Worm (Caenorhabditis elegans) whole organism, late embryonic: ENCODE measurements around the gene crh-2.

ENCODE experiments used
- Y22D7AL.16 ChIP-seq: sonication (generic microtip); optimal IDR thresholded peaks from 2 replicates; lab custom pipeline; 2016; ENCODE audit warnings: missing genetic modification characterization, missing compliant biosample characterization
- ama-1 ChIP-seq: fragments of 150-350 bp; optimal IDR thresholded peaks from 2 replicates; lab custom pipeline; 2014
- ceh-18 ChIP-seq: sonication (generic microtip); optimal IDR thresholded peaks from 2 replicates; lab custom pipeline; 2016; ENCODE audit warnings: missing genetic modification characterization, missing compliant biosample characterization
- ceh-30 ChIP-seq: fragments of 150-350 bp; optimal IDR thresholded peaks from 2 replicates; lab custom pipeline; 2014; ENCODE audit warnings: missing biosample characterization, missing genetic modification characterization
- ceh-6 ChIP-seq: fragments of 200-800 bp; sonication (Bioruptor generic); optimal IDR thresholded peaks from 2 replicates; lab custom pipeline; 2018; ENCODE audit warnings: mild to moderate bottlenecking, missing genetic modification characterization, missing compliant biosample characterization
- ceh-9 ChIP-seq: sonication (generic microtip); optimal IDR thresholded peaks from 2 replicates; lab custom pipeline; 2016; ENCODE audit warnings: mild to moderate bottlenecking, missing genetic modification characterization, inconsistent platforms, missing compliant biosample characterization
- elt-2 ChIP-seq: sonication (generic microtip); optimal IDR thresholded peaks from 2 replicates; lab custom pipeline; 2016; ENCODE audit warnings: missing genetic modification reagents, missing genetic modification characterization, missing compliant biosample characterization
- elt-4 ChIP-seq: sonication (generic microtip); optimal IDR thresholded peaks from 2 replicates; lab custom pipeline; 2016; ENCODE audit warnings: missing genetic modification characterization, missing compliant biosample characterization
- ets-4 ChIP-seq: sonication (generic microtip); optimal IDR thresholded peaks from 2 replicates; lab custom pipeline; 2016; ENCODE audit warnings: missing genetic modification characterization, missing compliant biosample characterization
- fax-1 ChIP-seq: sonication (generic microtip); optimal IDR thresholded peaks from 2 replicates; lab custom pipeline; 2016; ENCODE audit warnings: missing genotype, missing genetic modification characterization, missing compliant biosample characterization
- hlh-13 ChIP-seq: fragments of 200-800 bp; sonication (Bioruptor generic); optimal IDR thresholded peaks from 2 replicates; lab custom pipeline; 2018; ENCODE audit warnings: mild to moderate bottlenecking, missing genetic modification characterization, missing compliant biosample characterization
- hlh-6 ChIP-seq: sonication (generic microtip); optimal IDR thresholded peaks from 2 replicates; lab custom pipeline; 2016; ENCODE audit warnings: missing genotype, missing genetic modification characterization, missing compliant biosample characterization
- lin-11 ChIP-seq: fragments of 200-800 bp; sonication (Bioruptor generic); optimal IDR thresholded peaks from 2 replicates; lab custom pipeline; 2018; ENCODE audit warnings: mild to moderate bottlenecking, missing genetic modification characterization, missing compliant biosample characterization
- madf-2 ChIP-seq: sonication (generic microtip); optimal IDR thresholded peaks from 2 replicates; lab custom pipeline; 2017; ENCODE audit warnings: missing genetic modification characterization, missing compliant biosample characterization
- nfya-1 ChIP-seq: sonication (generic microtip); optimal IDR thresholded peaks from 2 replicates; lab custom pipeline; 2017; ENCODE audit warnings: missing genetic modification characterization, mild to moderate bottlenecking, missing compliant biosample characterization, antibody characterized with exemption, moderate library complexity
- nhr-11 ChIP-seq: fragments of 150-350 bp; optimal IDR thresholded peaks from 2 replicates; lab custom pipeline; 2014; ENCODE audit warnings: missing biosample characterization, missing genetic modification characterization
- pag-3 ChIP-seq: sonication (generic microtip); optimal IDR thresholded peaks from 2 replicates; lab custom pipeline; 2016; ENCODE audit warnings: missing compliant biosample characterization, missing genetic modification characterization, borderline replicate concordance
- pat-9 ChIP-seq: fragments of 200-800 bp; sonication (Bioruptor generic); optimal IDR thresholded peaks from 2 replicates; lab custom pipeline; 2018; ENCODE audit warnings: mild to moderate bottlenecking, missing genetic modification characterization, moderate library complexity, missing compliant biosample characterization
- pha-2 ChIP-seq: sonication (generic microtip); optimal IDR thresholded peaks from 2 replicates; lab custom pipeline; 2017; ENCODE audit warnings: mild to moderate bottlenecking, missing genetic modification characterization, missing compliant biosample characterization
- pha-4 ChIP-seq: fragments of 150-350 bp; optimal IDR thresholded peaks from 2 replicates; lab custom pipeline; 2018; ENCODE audit warnings: missing biosample characterization, missing genetic modification reagents, missing genetic modification characterization
- ref-2 ChIP-seq: sonication (generic microtip); optimal IDR thresholded peaks from 2 replicates; lab custom pipeline; 2016; ENCODE audit warnings: missing genetic modification characterization, missing compliant biosample characterization
- rnt-1 ChIP-seq: sonication (generic microtip); optimal IDR thresholded peaks from 2 replicates; lab custom pipeline; 2016; ENCODE audit warnings: missing genetic modification characterization, missing compliant biosample characterization
- sox-2 ChIP-seq: fragments of 200-800 bp; sonication (Bioruptor generic); IDR thresholded peaks from 2 replicates; pipeline ENCODE4 v1.3.6; 2022; ENCODE audit warnings: missing genetic modification reagents, missing genetic modification characterization, missing compliant biosample characterization
- sox-4 ChIP-seq: sonication (generic microtip); optimal IDR thresholded peaks from 2 replicates; lab custom pipeline; 2017; ENCODE audit warnings: mild to moderate bottlenecking, missing genetic modification characterization, inconsistent platforms, missing compliant biosample characterization
- syd-9 ChIP-seq: sonication (generic microtip); optimal IDR thresholded peaks from 2 replicates; lab custom pipeline; 2016; ENCODE audit warnings: mild to moderate bottlenecking, missing genetic modification characterization, moderate library complexity, missing compliant biosample characterization
- tbx-7 ChIP-seq: sonication (generic microtip); optimal IDR thresholded peaks from 2 replicates; lab custom pipeline; 2016; ENCODE audit warnings: missing genotype, missing genetic modification characterization, missing compliant biosample characterization
- ttx-3 ChIP-seq: sonication (generic microtip); optimal IDR thresholded peaks from 2 replicates; lab custom pipeline; 2016; ENCODE audit warnings: missing genetic modification reagents, missing genetic modification characterization, missing compliant biosample characterization
- unc-3 ChIP-seq, 2 experiments: fragments of 200-800 bp in 1 of 2; sonication (Bioruptor generic) in 1 of 2; sonication (generic microtip) in 1 of 2; conservative IDR thresholded peaks in 1 of 2; optimal IDR thresholded peaks in 1 of 2; 2 replicates each; pipeline versions ENCODE4 v1.3.6 to Lab custom; 2016 to 2022; ENCODE audit warnings: missing compliant biosample characterization in 2 of 2, missing genetic modification characterization in 2 of 2, missing genetic modification reagents in 1 of 2
- unc-42 ChIP-seq: sonication (generic microtip); optimal IDR thresholded peaks from 2 replicates; lab custom pipeline; 2016; ENCODE audit warnings: missing genotype, missing genetic modification characterization, missing compliant biosample characterization
- unc-86 ChIP-seq: sonication (generic microtip); optimal IDR thresholded peaks from 2 replicates; lab custom pipeline; 2016; ENCODE audit warnings: missing genetic modification characterization, missing compliant biosample characterization
- zip-5 ChIP-seq: sonication (generic microtip); optimal IDR thresholded peaks from 2 replicates; lab custom pipeline; 2016; ENCODE audit warnings: missing genetic modification characterization, missing compliant biosample characterization
- ztf-16 ChIP-seq: sonication (generic microtip); optimal IDR thresholded peaks from 2 replicates; lab custom pipeline; 2017; ENCODE audit warnings: missing genetic modification characterization, missing compliant biosample characterization

crh-2 gene

ce11 chrII:5211970-5212369 is 24.6 kb upstream of the crh-2 start, which contains the start of gene C34F11.2:
Gene C34F11.2 (plus strand): TSS chrII:5212270.
- TF ChIP-seq tbx-7 (tag; lab: Kevin White, UChicago) (no peak), unc-3 (GFP tag; conservative IDR thresholded peaks at IDR 0.05; lab: Robert Waterston, UW) (no peak), unc-3 (tag; optimal IDR thresholded peaks at IDR 0.05; lab: Kevin White, UChicago) (no peak), Y22D7AL.16 (tag; lab: Kevin White, UChicago) (no peak), ttx-3 (tag; lab: Kevin White, UChicago) (no peak)

ce11 chrII:5210830-5211229 is 23.5 kb upstream of the crh-2 start, which contains the start of gene C34F11.8:
Gene C34F11.8 (minus strand): TSS chrII:5210964.
- TF ChIP-seq unc-42 (tag; lab: Kevin White, UChicago) (no peak), fax-1 (tag; lab: Kevin White, UChicago) (no peak), hlh-6 (tag; lab: Kevin White, UChicago) (no peak), ceh-6 (GFP tag; lab: Kevin White, UChicago) (no peak), zip-5 (no peak), ceh-18 (tag; lab: Kevin White, UChicago) (no peak), ref-2 (tag; lab: Kevin White, UChicago) (no peak), pha-2 (tag; lab: Kevin White, UChicago) (no peak), nhr-11 (tag; lab: Kevin White, UChicago) (no peak), elt-4 (tag; lab: Kevin White, UChicago) (no peak), Y22D7AL.16 (tag; lab: Kevin White, UChicago) (no peak), pha-4 (no peak)
- TF ChIP-seq, all 69 proteins: peak for 0

ce11 chrII:5209122-5209521 is 21.8 kb upstream of the crh-2 start:
- TF ChIP-seq lin-11 (tag; lab: Kevin White, UChicago) (no peak), syd-9 (tag; lab: Kevin White, UChicago) (no peak), unc-86 (tag; lab: Kevin White, UChicago) (no peak), sox-4 (no peak), elt-2 (tag; lab: Kevin White, UChicago) (no peak), nfya-1 (tag; lab: Kevin White, UChicago) (no peak), ztf-16 (no peak), sox-2 (GFP tag; lab: Robert Waterston, UW) (no peak), pha-2 (tag; lab: Kevin White, UChicago) (no peak), madf-2 (no peak), ceh-6 (GFP tag; lab: Kevin White, UChicago) (no peak), ceh-9 (no peak), hlh-13 (no peak), ets-4 (tag; lab: Kevin White, UChicago) (no peak), unc-3 (GFP tag; conservative IDR thresholded peaks at IDR 0.05; lab: Robert Waterston, UW) (no peak), unc-3 (tag; optimal IDR thresholded peaks at IDR 0.05; lab: Kevin White, UChicago) (no peak), pag-3 (tag; lab: Kevin White, UChicago) (no peak)

- no peak for TF ChIP-seq pat-9
- no peak for TF ChIP-seq ama-1 (lab: Kevin White, UChicago)
- peak; percentile 6 for TF ChIP-seq elt-2 (tag; lab: Kevin White, UChicago)
- no peak for TF ChIP-seq rnt-1
- TF ChIP-seq ceh-30 (tag; lab: Kevin White, UChicago), result no peak
- TF ChIP-seq pag-3 (tag; lab: Kevin White, UChicago), result no peak
These were observed 17.9 kb upstream of the crh-2 start for ce11 chrII:5205286-5205685.

- TF ChIP-seq Y22D7AL.16 (tag; lab: Kevin White, UChicago) (no peak), elt-2 (tag; lab: Kevin White, UChicago) (peak; percentile 84)
These were observed 15.6 kb upstream of the crh-2 start, which contains the start of gene ampd-1 for ce11 chrII:5202930-5203329. Gene ampd-1 (plus strand): TSS chrII:5203322.
